Fruit fly (Drosophila melanogaster) whole organism, embryonic: ENCODE data around the gene CG5445.

Source experiments
- B-H1 ChIP-seq: fragments of 200-800 bp; sonication (Bioruptor generic); IDR thresholded peaks from 3 replicates; pipeline ENCODE4 v1.3.6; 2022; ENCODE audit warnings: missing biosample characterization, missing genetic modification characterization
- Bgb ChIP-seq: fragments of 200-800 bp; sonication (Bioruptor generic); IDR thresholded peaks from 2 replicates; pipeline ENCODE4 v1.3.6; 2022; ENCODE audit warnings: missing biosample characterization, missing genetic modification characterization; ENCODE audit not compliant: partially characterized antibody
- CG10147 ChIP-seq: fragments of 200-800 bp; sonication (Bioruptor generic); optimal IDR thresholded peaks from 2 replicates; lab custom pipeline; 2019; ENCODE audit warnings: missing biosample characterization, mild to moderate bottlenecking, missing genetic modification characterization, moderate library complexity
- CG11696 ChIP-seq: fragments of 200-800 bp; sonication (Bioruptor generic); IDR thresholded peaks from 2 replicates; pipeline ENCODE4 v1.3.6; 2022; ENCODE audit warnings: missing biosample characterization, missing genetic modification characterization
- CG14710 ChIP-seq: fragments of 200-800 bp; sonication (Bioruptor generic); optimal IDR thresholded peaks from 3 replicates; lab custom pipeline; 2019; ENCODE audit warnings: missing biosample characterization, mild to moderate bottlenecking, missing genetic modification characterization, moderate library complexity
- CG14860 ChIP-seq: fragments of 200-800 bp; sonication (Bioruptor generic); IDR thresholded peaks from 3 replicates; pipeline ENCODE4 v1.3.6; 2022; ENCODE audit warnings: missing biosample characterization, missing genetic modification characterization; ENCODE audit not compliant: partially characterized antibody
- CG1602 ChIP-seq: fragments of 200-800 bp; sonication (Bioruptor generic); optimal IDR thresholded peaks from 3 replicates; lab custom pipeline; 2016; ENCODE audit warnings: missing biosample characterization, missing genetic modification characterization
- CG17802 ChIP-seq: fragments of 200-800 bp; sonication (Bioruptor generic); optimal IDR thresholded peaks from 2 replicates; lab custom pipeline; 2018; ENCODE audit warnings: missing biosample characterization, mild to moderate bottlenecking, missing genetic modification characterization, moderate library complexity
- CG1792 ChIP-seq: fragments of 200-800 bp; sonication (Bioruptor generic); optimal IDR thresholded peaks from 2 replicates; lab custom pipeline; 2016; ENCODE audit warnings: missing biosample characterization, missing genetic modification characterization
- CG2116 ChIP-seq: fragments of 200-800 bp; sonication (Bioruptor generic); optimal IDR thresholded peaks from 3 replicates; lab custom pipeline; 2018; ENCODE audit warnings: missing biosample characterization, mild to moderate bottlenecking, missing genetic modification characterization
- CG2120 ChIP-seq: fragments of 200-800 bp; sonication (Bioruptor generic); optimal IDR thresholded peaks from 3 replicates; lab custom pipeline; 2016; ENCODE audit warnings: missing biosample characterization, missing genetic modification characterization
- CG2712 ChIP-seq: fragments of 200-800 bp; optimal IDR thresholded peaks from 3 replicates; lab custom pipeline; 2019; ENCODE audit warnings: missing biosample characterization, mild to moderate bottlenecking, missing genetic modification characterization, moderate library complexity
- CG30020 ChIP-seq: fragments of 200-800 bp; optimal IDR thresholded peaks from 2 replicates; lab custom pipeline; 2019; ENCODE audit warnings: missing biosample characterization, mild to moderate bottlenecking, missing genetic modification characterization, moderate library complexity
- CG34224 ChIP-seq: fragments of 200-800 bp; sonication (Bioruptor generic); IDR thresholded peaks from 3 replicates; pipeline ENCODE4 v1.3.6; 2022; ENCODE audit warnings: missing biosample characterization, missing genetic modification characterization; ENCODE audit not compliant: partially characterized antibody
- CG43689 ChIP-seq: fragments of 200-800 bp; sonication (Bioruptor generic); IDR thresholded peaks from 2 replicates; pipeline ENCODE4 v1.3.6; 2022; ENCODE audit warnings: missing biosample characterization, missing genetic modification characterization
- CG4820 ChIP-seq: fragments of 200-800 bp; sonication (Bioruptor generic); optimal IDR thresholded peaks from 3 replicates; lab custom pipeline; 2016; ENCODE audit warnings: missing biosample characterization, missing genetic modification characterization
- CG8359 ChIP-seq: fragments of 200-800 bp; sonication (Bioruptor generic); optimal IDR thresholded peaks from 2 replicates; lab custom pipeline; 2017; ENCODE audit warnings: missing biosample characterization, mild to moderate bottlenecking, missing genetic modification characterization, borderline replicate concordance
- CG9932 ChIP-seq: fragments of 200-800 bp; sonication (Bioruptor generic); IDR thresholded peaks from 2 replicates; pipeline ENCODE4 v1.3.6; 2022; ENCODE audit warnings: missing biosample characterization, missing genetic modification characterization
- D19B ChIP-seq: fragments of 200-800 bp; sonication (Bioruptor generic); optimal IDR thresholded peaks from 2 replicates; lab custom pipeline; 2017; ENCODE audit warnings: missing biosample characterization, mild to moderate bottlenecking, missing genetic modification characterization
- Dref ChIP-seq: fragments of 200-800 bp; sonication (Bioruptor generic); IDR thresholded peaks from 2 replicates; pipeline ENCODE4 v1.3.6; 2022; ENCODE audit warnings: missing biosample characterization, missing genetic modification characterization
- Fer3 ChIP-seq: fragments of 200-800 bp; sonication (Bioruptor generic); optimal IDR thresholded peaks from 2 replicates; lab custom pipeline; 2018; ENCODE audit warnings: missing biosample characterization, mild to moderate bottlenecking, missing genetic modification characterization, moderate library complexity
- H15 ChIP-seq: fragments of 200-800 bp; sonication (Bioruptor generic); IDR thresholded peaks from 3 replicates; pipeline ENCODE4 v1.3.6; 2022; ENCODE audit warnings: missing biosample characterization, missing genetic modification characterization
- MESR4 ChIP-seq: fragments of 200-800 bp; sonication (Bioruptor generic); optimal IDR thresholded peaks from 2 replicates; lab custom pipeline; 2018; ENCODE audit warnings: missing biosample characterization, mild to moderate bottlenecking, missing genetic modification characterization, moderate library complexity
- Med ChIP-seq: fragments of 200-800 bp; sonication (Bioruptor generic); peaks from one replicate; lab custom pipeline; 2016; ENCODE audit warnings: missing biosample characterization, missing genetic modification characterization, mild to moderate bottlenecking, inconsistent platforms, moderate library complexity
- Oli ChIP-seq: fragments of 200-800 bp; sonication (Bioruptor generic); optimal IDR thresholded peaks from 2 replicates; lab custom pipeline; 2018; ENCODE audit warnings: missing biosample characterization, mild to moderate bottlenecking, missing genetic modification characterization, moderate library complexity
- Sry-δ ChIP-seq: fragments of 200-800 bp; sonication (Bioruptor generic); optimal IDR thresholded peaks from 2 replicates; lab custom pipeline; 2016; ENCODE audit warnings: missing biosample characterization, missing genetic modification characterization
- aop ChIP-seq: fragments of 200-800 bp; sonication (Bioruptor generic); IDR thresholded peaks from 2 replicates; pipeline ENCODE4 v1.3.6; 2022; ENCODE audit warnings: missing biosample characterization, missing genetic modification characterization
- bcd ChIP-seq: fragments of 200-800 bp; sonication (Bioruptor generic); optimal IDR thresholded peaks from 2 replicates; lab custom pipeline; 2017; ENCODE audit warnings: missing biosample characterization, mild to moderate bottlenecking, missing genetic modification characterization
- croc ChIP-seq: fragments of 200-800 bp; sonication (Bioruptor generic); conservative IDR thresholded peaks from 3 replicates; pipeline ENCODE4 v1.3.6; 2022; ENCODE audit warnings: missing biosample characterization, missing genetic modification characterization
- crp ChIP-seq, 2 experiments: fragments of 200-800 bp; sonication (Bioruptor generic); optimal IDR thresholded peaks; 2 replicates in 1 of 2; 3 replicates in 1 of 2; lab custom pipeline; 2017; ENCODE audit warnings: missing biosample characterization in 2 of 2, missing genetic modification characterization in 2 of 2, mild to moderate bottlenecking in 1 of 2, moderate library complexity in 1 of 2
- dan ChIP-seq: fragments of 200-800 bp; sonication (Bioruptor generic); IDR thresholded peaks from 2 replicates; pipeline ENCODE4 v1.3.6; 2022; ENCODE audit warnings: missing biosample characterization, missing genetic modification characterization
- dmrt99B ChIP-seq: fragments of 200-800 bp; sonication (Bioruptor generic); optimal IDR thresholded peaks from 2 replicates; lab custom pipeline; 2018; ENCODE audit warnings: missing biosample characterization, mild to moderate bottlenecking, missing genetic modification characterization, moderate library complexity
- fru ChIP-seq: fragments of >200 bp; optimal IDR thresholded peaks from 2 replicates; lab custom pipeline; 2017
- gem ChIP-seq: fragments of 200-800 bp; sonication (Bioruptor generic); optimal IDR thresholded peaks from 2 replicates; lab custom pipeline; 2019; ENCODE audit warnings: missing biosample characterization, mild to moderate bottlenecking, missing genetic modification characterization, moderate library complexity
- gfzf ChIP-seq: fragments of 200-800 bp; sonication (Bioruptor generic); optimal IDR thresholded peaks from 2 replicates; lab custom pipeline; 2016; ENCODE audit warnings: missing biosample characterization, mild to moderate bottlenecking, missing genetic modification characterization, moderate library complexity
- her ChIP-seq: fragments of 200-800 bp; sonication (Bioruptor generic); optimal IDR thresholded peaks from 2 replicates; lab custom pipeline; 2016; ENCODE audit warnings: missing biosample characterization, missing genetic modification characterization
- jing ChIP-seq: fragments of 200-800 bp; sonication (Bioruptor generic); optimal IDR thresholded peaks from 2 replicates; lab custom pipeline; 2018; ENCODE audit warnings: missing biosample characterization, mild to moderate bottlenecking, missing genetic modification characterization
- knrl ChIP-seq: fragments of 200-800 bp; sonication (Bioruptor generic); IDR thresholded peaks from 3 replicates; pipeline ENCODE4 v1.3.6; 2022; ENCODE audit warnings: missing biosample characterization, missing genetic modification characterization; ENCODE audit not compliant: partially characterized antibody
- lbe ChIP-seq: fragments of 200-800 bp; sonication (Bioruptor generic); optimal IDR thresholded peaks from 2 replicates; lab custom pipeline; 2016; ENCODE audit warnings: missing biosample characterization, mild to moderate bottlenecking, missing genetic modification characterization
- lov ChIP-seq, 2 experiments: fragments of 200-800 bp in 1 of 2; fragments of >200 bp in 1 of 2; sonication (Bioruptor generic) in 1 of 2; IDR thresholded peaks in 1 of 2; optimal IDR thresholded peaks in 1 of 2; 2 replicates in 1 of 2; 3 replicates in 1 of 2; pipeline versions ENCODE4 v1.3.6 to Lab custom; 2017 to 2022; ENCODE audit warnings: missing biosample characterization in 1 of 2, missing genetic modification characterization in 1 of 2
- nau ChIP-seq: fragments of 200-800 bp; sonication (Bioruptor generic); optimal IDR thresholded peaks from 3 replicates; lab custom pipeline; 2017; ENCODE audit warnings: missing biosample characterization, mild to moderate bottlenecking, missing genetic modification characterization, missing genetic modification reagents
- oc ChIP-seq: fragments of 200-800 bp; sonication (Bioruptor generic); optimal IDR thresholded peaks from 2 replicates; lab custom pipeline; 2018; ENCODE audit warnings: missing biosample characterization, mild to moderate bottlenecking, missing genetic modification characterization, moderate library complexity
- pho ChIP-seq: fragments of 200-800 bp; sonication (Bioruptor generic); optimal IDR thresholded peaks from 2 replicates; lab custom pipeline; 2016; ENCODE audit warnings: missing biosample characterization, missing genetic modification characterization
- row ChIP-seq: fragments of 200-800 bp; sonication (Bioruptor generic); IDR thresholded peaks from 3 replicates; pipeline ENCODE4 v1.3.6; 2022; ENCODE audit warnings: missing biosample characterization, missing genetic modification characterization
- schlank ChIP-seq: fragments of 200-800 bp; sonication (Bioruptor generic); optimal IDR thresholded peaks from 2 replicates; lab custom pipeline; 2018; ENCODE audit warnings: missing biosample characterization, mild to moderate bottlenecking, missing genetic modification characterization
- sob ChIP-seq: fragments of 200-800 bp; sonication (Bioruptor generic); IDR thresholded peaks from 2 replicates; pipeline ENCODE4 v1.3.6; 2022; ENCODE audit warnings: missing biosample characterization, missing genetic modification characterization
- stwl ChIP-seq: fragments of 200-800 bp; sonication (Bioruptor generic); optimal IDR thresholded peaks from 3 replicates; lab custom pipeline; 2018; ENCODE audit warnings: missing biosample characterization, mild to moderate bottlenecking, missing genetic modification characterization, moderate library complexity
- trem ChIP-seq: fragments of 200-800 bp; optimal IDR thresholded peaks from 3 replicates; lab custom pipeline; 2019; ENCODE audit warnings: missing biosample characterization, mild to moderate bottlenecking, missing genetic modification characterization, moderate library complexity
- trh ChIP-seq: fragments of 200-800 bp; sonication (Bioruptor generic); optimal IDR thresholded peaks from 2 replicates; lab custom pipeline; 2016; ENCODE audit warnings: missing biosample characterization, missing genetic modification characterization

CG5445 gene

dm6 chrX:17237421-17237820 is 44.9 kb upstream of the CG5445 start (continued):
- TF ChIP-seq CG17802 (tag; lab: Kevin White, UChicago) (no peak), oc (tag; lab: Kevin White, UChicago) (no peak), dan (GFP tag; lab: Robert Waterston, UW) (no peak), fru (lab: Kevin White, UChicago) (no peak), CG1792 (GFP tag; lab: Kevin White, UChicago) (no peak), CG2712 (tag; lab: Kevin White, UChicago) (peak; percentile 36), CG4820 (GFP tag; lab: Kevin White, UChicago) (no peak), H15 (GFP tag; lab: Robert Waterston, UW) (no peak), jing (GFP tag; lab: Kevin White, UChicago) (no peak), schlank (tag; lab: Kevin White, UChicago) (no peak), Dref (GFP tag; lab: Robert Waterston, UW) (no peak), nau (GFP tag; lab: Kevin White, UChicago) (no peak)

dm6 chrX:17244854-17245253 is 37.4 kb upstream of the CG5445 start, which contains the start of gene CG8915:
TSS of gene CG8915 (minus strand) at chrX:17245001.
- TF ChIP-seq Sry-δ (peak; percentile 35), CG14710 (tag; lab: Kevin White, UChicago) (peak; percentile 30), CG9932 (no peak), aop (no peak), CG11696 (GFP tag; lab: Robert Waterston, UW) (no peak), B-H1 (GFP tag; lab: Robert Waterston, UW) (no peak), Med (GFP tag; lab: Kevin White, UChicago) (peak; percentile 67), trh (GFP tag; lab: Kevin White, UChicago) (no peak), CG43689 (no peak), CG34224 (GFP tag; lab: Robert Waterston, UW) (peak; percentile 77), row (GFP tag; lab: Robert Waterston, UW) (peak; percentile 41), lbe (GFP tag; lab: Kevin White, UChicago) (no peak), sob (GFP tag; lab: Robert Waterston, UW) (no peak), her (GFP tag; lab: Kevin White, UChicago) (no peak), CG10147 (GFP tag; lab: Kevin White, UChicago) (no peak), crp (GFP tag; optimal IDR thresholded peaks at IDR 0.05; lab: Kevin White, UChicago) (peak in 1 of 2 experiments; percentile 80), gem (peak; percentile 31), gfzf (GFP tag; lab: Kevin White, UChicago) (peak; percentile 53), CG30020 (tag; lab: Kevin White, UChicago) (peak; percentile 14), croc (GFP tag; lab: Robert Waterston, UW) (no peak), CG14860 (GFP tag; lab: Robert Waterston, UW) (peak; percentile 45), lov (optimal IDR thresholded peaks at IDR 0.05; lab: Kevin White, UChicago) (no peak), lov (GFP tag; IDR thresholded peaks at IDR 0.05; lab: Robert Waterston, UW) (no peak), MESR4 (peak; percentile 43), Bgb (peak; percentile 62), trem (tag; lab: Kevin White, UChicago) (peak; percentile 22), CG2120 (GFP tag; lab: Kevin White, UChicago) (peak; percentile 24), pho (GFP tag; lab: Kevin White, UChicago) (no peak), D19B (GFP tag; lab: Kevin White, UChicago) (no peak), bcd (GFP tag; lab: Kevin White, UChicago) (no peak), CG1602 (GFP tag; lab: Kevin White, UChicago) (no peak), knrl (peak; percentile 33; the same call in 1 of the 3 replicates), Fer3 (tag; lab: Kevin White, UChicago) (no peak), stwl (tag; lab: Kevin White, UChicago) (peak; percentile 98), dmrt99B (tag; lab: Kevin White, UChicago) (no peak), CG8359 (GFP tag; lab: Kevin White, UChicago) (no peak), Oli (tag; lab: Kevin White, UChicago) (no peak), CG2116 (GFP tag; lab: Kevin White, UChicago) (peak; percentile 58)
